Fruit fly (Drosophila melanogaster) whole organism, embryonic: ENCODE data around the gene CG11912.

ENCODE experiments used
- Antp ChIP-seq: fragments of 200-800 bp; sonication (Bioruptor generic); optimal IDR thresholded peaks from 3 replicates; lab custom pipeline; 2016; ENCODE audit warnings: missing biosample characterization, missing genetic modification characterization
- Bgb ChIP-seq: fragments of 200-800 bp; sonication (Bioruptor generic); IDR thresholded peaks from 2 replicates; pipeline ENCODE4 v1.3.6; 2022; ENCODE audit warnings: missing biosample characterization, missing genetic modification characterization; ENCODE audit not compliant: partially characterized antibody
- CG11247 ChIP-seq: fragments of 200-800 bp; sonication (Bioruptor generic); IDR thresholded peaks from 2 replicates; pipeline ENCODE4 v1.3.6; 2022; ENCODE audit warnings: missing biosample characterization, missing genetic modification characterization
- CG11504 ChIP-seq: fragments of 200-800 bp; sonication (Bioruptor generic); optimal IDR thresholded peaks from 3 replicates; lab custom pipeline; 2019; ENCODE audit warnings: missing biosample characterization, mild to moderate bottlenecking, missing genetic modification characterization, moderate library complexity
- CG12942 ChIP-seq: fragments of 200-800 bp; sonication (Bioruptor generic); optimal IDR thresholded peaks from 3 replicates; lab custom pipeline; 2016; ENCODE audit warnings: missing biosample characterization, missing genetic modification characterization
- CG13123 ChIP-seq: fragments of 200-800 bp; sonication (Bioruptor generic); optimal IDR thresholded peaks from 2 replicates; lab custom pipeline; 2016; ENCODE audit warnings: missing biosample characterization, missing genetic modification characterization
- CG13287 ChIP-seq: fragments of 200-800 bp; sonication (Bioruptor generic); IDR thresholded peaks from 2 replicates; pipeline ENCODE4 v1.3.6; 2022; ENCODE audit warnings: missing biosample characterization, missing genetic modification characterization; ENCODE audit not compliant: partially characterized antibody
- CG14014 ChIP-seq: fragments of 200-800 bp; sonication (Bioruptor generic); IDR thresholded peaks from 2 replicates; pipeline ENCODE4 v1.3.6; 2022; ENCODE audit warnings: missing biosample characterization, missing genetic modification characterization
- CG14441 ChIP-seq: fragments of 200-800 bp; sonication (Bioruptor generic); IDR thresholded peaks from 2 replicates; pipeline ENCODE4 v1.3.6; 2022; ENCODE audit warnings: missing biosample characterization, missing genetic modification characterization
- CG15073 ChIP-seq: fragments of 200-800 bp; sonication (Bioruptor generic); optimal IDR thresholded peaks from 2 replicates; lab custom pipeline; 2016; ENCODE audit warnings: missing biosample characterization, missing genetic modification characterization
- CG15514 ChIP-seq: fragments of 200-800 bp; sonication (Bioruptor generic); optimal IDR thresholded peaks from 3 replicates; lab custom pipeline; 2017; ENCODE audit warnings: missing biosample characterization, missing genetic modification characterization, mild to moderate bottlenecking, moderate library complexity, missing genetic modification reagents
- CG16863 ChIP-seq: fragments of 200-800 bp; sonication (Bioruptor generic); optimal IDR thresholded peaks from 3 replicates; lab custom pipeline; 2016; ENCODE audit warnings: missing biosample characterization, missing genetic modification characterization
- CG32772 ChIP-seq: fragments of 200-800 bp; sonication (Bioruptor generic); IDR thresholded peaks from 2 replicates; pipeline ENCODE4 v1.3.6; 2022; ENCODE audit warnings: missing biosample characterization, missing genetic modification characterization
- CG34422 ChIP-seq: fragments of 200-800 bp; sonication (Bioruptor generic); IDR thresholded peaks from 3 replicates; pipeline ENCODE4 v1.3.6; 2022; ENCODE audit warnings: missing biosample characterization, missing genetic modification characterization
- CG43689 ChIP-seq: fragments of 200-800 bp; sonication (Bioruptor generic); IDR thresholded peaks from 2 replicates; pipeline ENCODE4 v1.3.6; 2022; ENCODE audit warnings: missing biosample characterization, missing genetic modification characterization
- CG8388 ChIP-seq: fragments of 200-800 bp; sonication (Bioruptor generic); optimal IDR thresholded peaks from 2 replicates; lab custom pipeline; 2019; ENCODE audit warnings: missing biosample characterization, mild to moderate bottlenecking, missing genetic modification characterization, moderate library complexity
- CG9817 ChIP-seq: fragments of 200-800 bp; sonication (Bioruptor generic); optimal IDR thresholded peaks from 2 replicates; lab custom pipeline; 2018; ENCODE audit warnings: missing biosample characterization, mild to moderate bottlenecking, missing genetic modification characterization, moderate library complexity
- Dbx ChIP-seq: fragments of 200-800 bp; sonication (Bioruptor generic); IDR thresholded peaks from 3 replicates; pipeline ENCODE4 v1.3.6; 2022; ENCODE audit warnings: missing biosample characterization, missing genetic modification characterization
- Dip2 ChIP-seq: fragments of 200-800 bp; sonication (Bioruptor generic); IDR thresholded peaks from 2 replicates; pipeline ENCODE4 v1.3.6; 2022; ENCODE audit warnings: missing biosample characterization, missing genetic modification characterization
- HLH3B ChIP-seq: fragments of 200-800 bp; sonication (Bioruptor generic); IDR thresholded peaks from 2 replicates; pipeline ENCODE4 v1.3.6; 2022; ENCODE audit warnings: missing biosample characterization, missing genetic modification characterization
- HmgD ChIP-seq: fragments of 200-800 bp; sonication (Bioruptor generic); optimal IDR thresholded peaks from 3 replicates; lab custom pipeline; 2016; ENCODE audit warnings: missing biosample characterization, missing genetic modification characterization
- Hmx ChIP-seq: fragments of 200-800 bp; sonication (Bioruptor generic); optimal IDR thresholded peaks from 2 replicates; lab custom pipeline; 2016; ENCODE audit warnings: missing biosample characterization, missing genetic modification characterization
- Meics ChIP-seq: fragments of 200-800 bp; sonication (Bioruptor generic); optimal IDR thresholded peaks from 2 replicates; lab custom pipeline; 2017; ENCODE audit warnings: missing biosample characterization, mild to moderate bottlenecking, missing genetic modification characterization
- Mes4 ChIP-seq: fragments of 200-800 bp; sonication (Bioruptor generic); optimal IDR thresholded peaks from 2 replicates; lab custom pipeline; 2016; ENCODE audit warnings: missing biosample characterization, missing genetic modification characterization
- NC2β ChIP-seq: fragments of 200-800 bp; sonication (Bioruptor generic); optimal IDR thresholded peaks from 2 replicates; lab custom pipeline; 2016; ENCODE audit warnings: missing biosample characterization, missing genetic modification characterization
- NK7.1 ChIP-seq: fragments of 200-800 bp; sonication (Bioruptor generic); optimal IDR thresholded peaks from 3 replicates; lab custom pipeline; 2016; ENCODE audit warnings: missing biosample characterization, missing genetic modification characterization
- Nf-YB ChIP-seq: fragments of 200-800 bp; sonication (Bioruptor generic); optimal IDR thresholded peaks from 3 replicates; lab custom pipeline; 2019; ENCODE audit warnings: missing biosample characterization, mild to moderate bottlenecking, missing genetic modification characterization, moderate library complexity
- Nf-YC ChIP-seq: fragments of 200-800 bp; optimal IDR thresholded peaks from 3 replicates; lab custom pipeline; 2019; ENCODE audit warnings: missing biosample characterization, mild to moderate bottlenecking, missing genetic modification characterization, moderate library complexity
- Six4 ChIP-seq: fragments of 200-800 bp; sonication (Bioruptor generic); optimal IDR thresholded peaks from 2 replicates; lab custom pipeline; 2016; ENCODE audit warnings: missing biosample characterization, missing genetic modification characterization
- Usf ChIP-seq: fragments of 200-800 bp; sonication (Bioruptor generic); optimal IDR thresholded peaks from 2 replicates; lab custom pipeline; 2017; ENCODE audit warnings: missing genotype, missing biosample characterization, missing genetic modification characterization
- aop ChIP-seq: fragments of 200-800 bp; sonication (Bioruptor generic); IDR thresholded peaks from 2 replicates; pipeline ENCODE4 v1.3.6; 2022; ENCODE audit warnings: missing biosample characterization, missing genetic modification characterization
- ara ChIP-seq: fragments of 200-800 bp; sonication (Bioruptor generic); IDR thresholded peaks from 2 replicates; pipeline ENCODE4 v1.3.6; 2022; ENCODE audit warnings: missing biosample characterization, missing genetic modification characterization
- btn ChIP-seq: fragments of 200-800 bp; sonication (Bioruptor generic); optimal IDR thresholded peaks from 2 replicates; lab custom pipeline; 2016; ENCODE audit warnings: missing biosample characterization, missing genetic modification characterization
- cato ChIP-seq: fragments of 200-800 bp; sonication (Bioruptor generic); optimal IDR thresholded peaks from 2 replicates; lab custom pipeline; 2016; ENCODE audit warnings: missing biosample characterization, missing genetic modification characterization, borderline replicate concordance
- corto ChIP-seq: fragments of 200-800 bp; sonication (Bioruptor generic); optimal IDR thresholded peaks from 2 replicates; lab custom pipeline; 2016; ENCODE audit warnings: missing biosample characterization, mild to moderate bottlenecking, missing genetic modification characterization, moderate library complexity
- danr ChIP-seq: fragments of 200-800 bp; sonication (Bioruptor generic); IDR thresholded peaks from 2 replicates; pipeline ENCODE4 v1.3.6; 2022; ENCODE audit warnings: missing biosample characterization, missing genetic modification characterization
- fd3F ChIP-seq: fragments of 200-800 bp; sonication (Bioruptor generic); optimal IDR thresholded peaks from 2 replicates; lab custom pipeline; 2018; ENCODE audit warnings: missing biosample characterization, mild to moderate bottlenecking, missing genetic modification characterization, moderate library complexity
- fu2 ChIP-seq: fragments of 200-800 bp; sonication (Bioruptor generic); optimal IDR thresholded peaks from 2 replicates; lab custom pipeline; 2016; ENCODE audit warnings: missing biosample characterization, missing genetic modification characterization
- grau ChIP-seq: fragments of 200-800 bp; optimal IDR thresholded peaks from 3 replicates; lab custom pipeline; 2019; ENCODE audit warnings: missing biosample characterization, mild to moderate bottlenecking, missing genetic modification characterization, moderate library complexity
- gsb ChIP-seq: fragments of 200-800 bp; sonication (Bioruptor generic); IDR thresholded peaks from 2 replicates; pipeline ENCODE4 v1.3.6; 2022; ENCODE audit warnings: missing biosample characterization, missing genetic modification characterization
- ken ChIP-seq: fragments of 200-800 bp; sonication (Bioruptor generic); IDR thresholded peaks from 3 replicates; pipeline ENCODE4 v1.3.6; 2022; ENCODE audit warnings: missing biosample characterization, missing genetic modification characterization
- klu ChIP-seq: fragments of 200-800 bp; sonication (Bioruptor generic); IDR thresholded peaks from 2 replicates; pipeline ENCODE4 v1.3.6; 2022; ENCODE audit warnings: missing biosample characterization, missing genetic modification characterization
- mam ChIP-seq: fragments of 200-800 bp; sonication (Bioruptor generic); optimal IDR thresholded peaks from 3 replicates; lab custom pipeline; 2016; ENCODE audit warnings: missing biosample characterization, missing genetic modification characterization
- nmo ChIP-seq: fragments of 200-800 bp; sonication (Bioruptor generic); optimal IDR thresholded peaks from 2 replicates; lab custom pipeline; 2018; ENCODE audit warnings: missing biosample characterization, mild to moderate bottlenecking, missing genetic modification characterization, moderate library complexity
- pfk ChIP-seq: fragments of 200-800 bp; sonication (Bioruptor generic); optimal IDR thresholded peaks from 2 replicates; lab custom pipeline; 2018; ENCODE audit warnings: missing biosample characterization, mild to moderate bottlenecking, missing genetic modification characterization, moderate library complexity
- phol ChIP-seq: fragments of 200-800 bp; sonication (Bioruptor generic); optimal IDR thresholded peaks from 3 replicates; lab custom pipeline; 2018; ENCODE audit warnings: missing biosample characterization, mild to moderate bottlenecking, missing genetic modification characterization, moderate library complexity
- pzg ChIP-seq: fragments of 200-800 bp; sonication (Bioruptor generic); optimal IDR thresholded peaks from 3 replicates; lab custom pipeline; 2018; ENCODE audit warnings: missing biosample characterization, mild to moderate bottlenecking, missing genetic modification characterization, moderate library complexity
- seq ChIP-seq: fragments of 200-800 bp; sonication (Bioruptor generic); IDR thresholded peaks from 2 replicates; pipeline ENCODE4 v1.3.6; 2022; ENCODE audit warnings: missing biosample characterization, missing genetic modification characterization
- slbo ChIP-seq: fragments of 200-800 bp; sonication (Bioruptor generic); IDR thresholded peaks from 2 replicates; pipeline ENCODE4 v1.3.6; 2022; ENCODE audit warnings: missing biosample characterization, missing genetic modification characterization
- sqz ChIP-seq: fragments of 200-800 bp; sonication (Bioruptor generic); optimal IDR thresholded peaks from 3 replicates; lab custom pipeline; 2018; ENCODE audit warnings: missing biosample characterization, mild to moderate bottlenecking, missing genetic modification characterization
- tx ChIP-seq: fragments of 200-800 bp; sonication (Bioruptor generic); optimal IDR thresholded peaks from 2 replicates; lab custom pipeline; 2016; ENCODE audit warnings: missing biosample characterization, missing genetic modification characterization
- usp ChIP-seq: fragments of >200 bp; optimal IDR thresholded peaks from 2 replicates; lab custom pipeline; 2017; ENCODE audit warnings: missing biosample characterization, missing genetic modification characterization

CG11912 gene

dm6 chr2L:357556-358130 is 38.6 kb upstream of the CG11912 start, which contains the start of gene Ent1 (continued):
- TF ChIP-seq ken (GFP tag; lab: Robert Waterston, UW) (no peak), fd3F (GFP tag; lab: Kevin White, UChicago) (no peak), Nf-YB (GFP tag; lab: Kevin White, UChicago) (no peak), HmgD (peak; percentile 25), gsb (GFP tag; lab: Robert Waterston, UW) (no peak), mam (GFP tag; lab: Kevin White, UChicago) (no peak), Six4 (GFP tag; lab: Kevin White, UChicago) (no peak), CG15073 (GFP tag; lab: Kevin White, UChicago) (no peak), CG14441 (no peak), Mes4 (GFP tag; lab: Kevin White, UChicago) (no peak), CG16863 (no peak), grau (tag; lab: Kevin White, UChicago) (no peak), Usf (GFP tag; lab: Kevin White, UChicago) (no peak), CG43689 (no peak), sqz (no peak), pfk (GFP tag; lab: Kevin White, UChicago) (no peak), phol (tag; lab: Kevin White, UChicago) (peak; percentile 3), btn (GFP tag; lab: Kevin White, UChicago) (no peak), slbo (no peak), CG11247 (GFP tag; lab: Robert Waterston, UW) (no peak), klu (GFP tag; lab: Robert Waterston, UW) (no peak), nmo (GFP tag; lab: Kevin White, UChicago) (peak; percentile 33), pzg (GFP tag; lab: Kevin White, UChicago) (peak; percentile 89), CG13287 (GFP tag; lab: Robert Waterston, UW) (no peak), seq (GFP tag; lab: Robert Waterston, UW) (no peak), tx (GFP tag; lab: Kevin White, UChicago) (no peak), CG9817 (no peak), CG8388 (no peak), CG14014 (GFP tag; lab: Robert Waterston, UW) (no peak), corto (GFP tag; lab: Kevin White, UChicago) (no peak), danr (GFP tag; lab: Robert Waterston, UW) (no peak), CG34422 (GFP tag; lab: Robert Waterston, UW) (no peak), Hmx (GFP tag; lab: Kevin White, UChicago) (no peak), HLH3B (GFP tag; lab: Robert Waterston, UW) (no peak), NK7.1 (no peak), CG12942 (GFP tag; lab: Kevin White, UChicago) (no peak), Bgb (GFP tag; lab: Robert Waterston, UW) (no peak), ara (GFP tag; lab: Robert Waterston, UW) (no peak), Dbx (GFP tag; lab: Robert Waterston, UW) (no peak), Dip2 (no peak), fu2 (GFP tag; lab: Kevin White, UChicago) (no peak), CG32772 (GFP tag; lab: Robert Waterston, UW) (no peak), usp (GFP tag; lab: Kevin White, UChicago) (no peak), Nf-YC (no peak), CG13123 (GFP tag; lab: Kevin White, UChicago) (no peak), CG15514 (GFP tag; lab: Kevin White, UChicago) (peak; percentile 95), Antp (no peak), Meics (GFP tag; lab: Kevin White, UChicago) (no peak), CG11504 (tag; lab: Kevin White, UChicago) (no peak), cato (GFP tag; lab: Kevin White, UChicago) (no peak), NC2β (GFP tag; lab: Kevin White, UChicago) (no peak), aop (GFP tag; lab: Robert Waterston, UW) (no peak)
